Fruit fly (Drosophila melanogaster) whole organism, embryonic: ENCODE measurements around the gene Hmbs.

Source experiments
- Aef1 ChIP-seq: fragments of 200-800 bp; sonication (Bioruptor generic); IDR thresholded peaks from 3 replicates; pipeline ENCODE4 v1.3.6; 2022; ENCODE audit warnings: missing biosample characterization, missing genetic modification characterization
- CG10431 ChIP-seq: fragments of 200-800 bp; sonication (Bioruptor generic); optimal IDR thresholded peaks from 3 replicates; lab custom pipeline; 2018; ENCODE audit warnings: missing biosample characterization, mild to moderate bottlenecking, missing genetic modification characterization
- CG10979 ChIP-seq: fragments of 200-800 bp; sonication (Bioruptor generic); optimal IDR thresholded peaks from 2 replicates; lab custom pipeline; 2018; ENCODE audit warnings: missing biosample characterization, mild to moderate bottlenecking, missing genetic modification characterization, moderate library complexity
- CG12744 ChIP-seq: fragments of 200-800 bp; sonication (Bioruptor generic); optimal IDR thresholded peaks from 2 replicates; lab custom pipeline; 2016; ENCODE audit warnings: missing biosample characterization, missing genetic modification characterization
- CG1529 ChIP-seq: fragments of 200-800 bp; sonication (Bioruptor generic); optimal IDR thresholded peaks from 3 replicates; lab custom pipeline; 2018; ENCODE audit warnings: missing biosample characterization, missing genetic modification characterization
- CG1603 ChIP-seq: fragments of 200-800 bp; sonication (Bioruptor generic); optimal IDR thresholded peaks from 2 replicates; lab custom pipeline; 2019; ENCODE audit warnings: missing biosample characterization, mild to moderate bottlenecking, missing genetic modification characterization, moderate library complexity
- CG16779 ChIP-seq: fragments of 200-800 bp; sonication (Bioruptor generic); IDR thresholded peaks from 2 replicates; pipeline ENCODE4 v1.3.6; 2022; ENCODE audit warnings: missing biosample characterization, missing genetic modification characterization
- CG16863 ChIP-seq: fragments of 200-800 bp; sonication (Bioruptor generic); optimal IDR thresholded peaks from 3 replicates; lab custom pipeline; 2016; ENCODE audit warnings: missing biosample characterization, missing genetic modification characterization
- CG17912 ChIP-seq: fragments of 200-800 bp; sonication (Bioruptor generic); optimal IDR thresholded peaks from 2 replicates; lab custom pipeline; 2018; ENCODE audit warnings: missing biosample characterization, mild to moderate bottlenecking, missing genetic modification characterization
- CG18011 ChIP-seq: fragments of 200-800 bp; sonication (Bioruptor generic); optimal IDR thresholded peaks from 2 replicates; lab custom pipeline; 2017; ENCODE audit warnings: missing biosample characterization, missing genetic modification characterization, mild to moderate bottlenecking, moderate library complexity, missing genotype
- CG34224 ChIP-seq: fragments of 200-800 bp; sonication (Bioruptor generic); IDR thresholded peaks from 3 replicates; pipeline ENCODE4 v1.3.6; 2022; ENCODE audit warnings: missing biosample characterization, missing genetic modification characterization; ENCODE audit not compliant: partially characterized antibody
- CG4424 ChIP-seq: fragments of 200-800 bp; sonication (Bioruptor generic); optimal IDR thresholded peaks from 3 replicates; lab custom pipeline; 2016; ENCODE audit warnings: missing biosample characterization, missing genetic modification characterization
- CG5953 ChIP-seq: fragments of 200-800 bp; sonication (Bioruptor generic); IDR thresholded peaks from 2 replicates; pipeline ENCODE4 v1.3.6; 2022; ENCODE audit warnings: missing biosample characterization, missing genetic modification characterization
- CG7963 ChIP-seq: fragments of 200-800 bp; sonication (Bioruptor generic); IDR thresholded peaks from 3 replicates; pipeline ENCODE4 v1.3.6; 2022; ENCODE audit warnings: missing biosample characterization, missing genetic modification characterization; ENCODE audit not compliant: partially characterized antibody
- CG8089 ChIP-seq: fragments of 200-800 bp; sonication (Bioruptor generic); optimal IDR thresholded peaks from 3 replicates; lab custom pipeline; 2016; ENCODE audit warnings: missing biosample characterization, missing genetic modification characterization
- CG8388 ChIP-seq: fragments of 200-800 bp; sonication (Bioruptor generic); optimal IDR thresholded peaks from 2 replicates; lab custom pipeline; 2019; ENCODE audit warnings: missing biosample characterization, mild to moderate bottlenecking, missing genetic modification characterization, moderate library complexity
- CG9609 ChIP-seq: fragments of 200-800 bp; sonication (Bioruptor generic); optimal IDR thresholded peaks from 3 replicates; lab custom pipeline; 2016; ENCODE audit warnings: missing biosample characterization, missing genetic modification characterization
- D19B ChIP-seq: fragments of 200-800 bp; sonication (Bioruptor generic); optimal IDR thresholded peaks from 2 replicates; lab custom pipeline; 2017; ENCODE audit warnings: missing biosample characterization, mild to moderate bottlenecking, missing genetic modification characterization
- Dad ChIP-seq: fragments of 200-800 bp; sonication (Bioruptor generic); optimal IDR thresholded peaks from 3 replicates; lab custom pipeline; 2016; ENCODE audit warnings: missing biosample characterization, missing genetic modification characterization
- Dfd ChIP-seq, 2 experiments: fragments of >200 bp; optimal IDR thresholded peaks; 2 replicates each; lab custom pipeline; 2017; ENCODE audit warnings: missing biosample characterization in 2 of 2, missing genetic modification characterization in 2 of 2
- E2f2 ChIP-seq: fragments of 200-800 bp; sonication (Bioruptor generic); IDR thresholded peaks from 2 replicates; pipeline ENCODE4 v1.3.6; 2022; ENCODE audit warnings: missing biosample characterization, missing genetic modification characterization
- Ets65A ChIP-seq: fragments of 200-800 bp; sonication (Bioruptor generic); peaks from one replicate; lab custom pipeline; 2016; ENCODE audit warnings: missing biosample characterization, missing genetic modification characterization
- Fer1 ChIP-seq: fragments of 200-800 bp; sonication (Bioruptor generic); optimal IDR thresholded peaks from 2 replicates; lab custom pipeline; 2017; ENCODE audit warnings: missing biosample characterization, mild to moderate bottlenecking, missing genetic modification characterization
- HLH4C ChIP-seq: fragments of 200-800 bp; sonication (Bioruptor generic); IDR thresholded peaks from 3 replicates; pipeline ENCODE4 v1.3.6; 2022; ENCODE audit warnings: missing biosample characterization, missing genetic modification characterization; ENCODE audit not compliant: partially characterized antibody
- Hmx ChIP-seq: fragments of 200-800 bp; sonication (Bioruptor generic); optimal IDR thresholded peaks from 2 replicates; lab custom pipeline; 2016; ENCODE audit warnings: missing biosample characterization, missing genetic modification characterization
- MESR4 ChIP-seq: fragments of 200-800 bp; sonication (Bioruptor generic); optimal IDR thresholded peaks from 2 replicates; lab custom pipeline; 2018; ENCODE audit warnings: missing biosample characterization, mild to moderate bottlenecking, missing genetic modification characterization, moderate library complexity
- Meics ChIP-seq: fragments of 200-800 bp; sonication (Bioruptor generic); optimal IDR thresholded peaks from 2 replicates; lab custom pipeline; 2017; ENCODE audit warnings: missing biosample characterization, mild to moderate bottlenecking, missing genetic modification characterization
- NC2β ChIP-seq: fragments of 200-800 bp; sonication (Bioruptor generic); optimal IDR thresholded peaks from 2 replicates; lab custom pipeline; 2016; ENCODE audit warnings: missing biosample characterization, missing genetic modification characterization
- Optix ChIP-seq: fragments of 200-800 bp; sonication (Bioruptor generic); IDR thresholded peaks from 3 replicates; pipeline ENCODE4 v1.3.6; 2022; ENCODE audit warnings: missing biosample characterization, missing genetic modification characterization
- Sry-β ChIP-seq: fragments of 200-800 bp; sonication (Bioruptor generic); optimal IDR thresholded peaks from 2 replicates; lab custom pipeline; 2018; ENCODE audit warnings: missing biosample characterization, mild to moderate bottlenecking, missing genetic modification characterization, moderate library complexity
- Xbp1 ChIP-seq: fragments of 200-800 bp; sonication (Bioruptor generic); optimal IDR thresholded peaks from 3 replicates; lab custom pipeline; 2016; ENCODE audit warnings: missing biosample characterization, mild to moderate bottlenecking, missing genetic modification characterization
- YL-1 ChIP-seq: fragments of 200-800 bp; sonication (Bioruptor generic); optimal IDR thresholded peaks from 3 replicates; lab custom pipeline; 2017; ENCODE audit warnings: missing biosample characterization, mild to moderate bottlenecking, missing genetic modification characterization
- cad ChIP-seq: fragments of >200 bp; optimal IDR thresholded peaks from 2 replicates; lab custom pipeline; 2017; ENCODE audit warnings: missing biosample characterization, missing genetic modification characterization
- cas ChIP-seq: fragments of 200-800 bp; sonication (Bioruptor generic); IDR thresholded peaks from 2 replicates; pipeline ENCODE4 v1.3.6; 2022; ENCODE audit warnings: missing biosample characterization, missing genetic modification characterization
- dimm ChIP-seq: fragments of 200-800 bp; sonication (Bioruptor generic); IDR thresholded peaks from 2 replicates; pipeline ENCODE4 v1.3.6; 2022; ENCODE audit warnings: missing biosample characterization, missing genetic modification characterization
- dmrt11E ChIP-seq: fragments of 200-800 bp; sonication (Bioruptor generic); optimal IDR thresholded peaks from 3 replicates; lab custom pipeline; 2018; ENCODE audit warnings: missing biosample characterization, mild to moderate bottlenecking, missing genetic modification characterization, moderate library complexity
- en ChIP-seq: fragments of 200-800 bp; sonication (Bioruptor generic); optimal IDR thresholded peaks from 2 replicates; lab custom pipeline; 2016; ENCODE audit warnings: missing biosample characterization, missing genetic modification characterization
- ham ChIP-seq: fragments of 200-800 bp; sonication (Bioruptor generic); IDR thresholded peaks from 2 replicates; pipeline ENCODE4 v1.3.6; 2022; ENCODE audit warnings: missing biosample characterization, missing genetic modification characterization
- ind ChIP-seq: fragments of 200-800 bp; sonication (Bioruptor generic); optimal IDR thresholded peaks from 3 replicates; lab custom pipeline; 2016; ENCODE audit warnings: missing biosample characterization, missing genetic modification characterization
- luna ChIP-seq: fragments of 200-800 bp; sonication (Bioruptor generic); optimal IDR thresholded peaks from 2 replicates; lab custom pipeline; 2016; ENCODE audit warnings: missing biosample characterization, missing genetic modification characterization
- oc ChIP-seq: fragments of 200-800 bp; sonication (Bioruptor generic); optimal IDR thresholded peaks from 2 replicates; lab custom pipeline; 2018; ENCODE audit warnings: missing biosample characterization, mild to moderate bottlenecking, missing genetic modification characterization, moderate library complexity
- prd ChIP-seq, 3 experiments: fragments of >200 bp in 2 of 3; fragments of 200-800 bp in 1 of 3; sonication (Bioruptor generic) in 1 of 3; optimal IDR thresholded peaks in 2 of 3; IDR thresholded peaks in 1 of 3; 2 replicates in 2 of 3; 3 replicates in 1 of 3; pipeline versions ENCODE4 v1.3.6 to Lab custom; 2017 to 2022; ENCODE audit warnings: missing biosample characterization in 1 of 3, missing genetic modification characterization in 1 of 3
- ranshi ChIP-seq: fragments of 200-800 bp; sonication (Bioruptor generic); IDR thresholded peaks from 2 replicates; pipeline ENCODE4 v1.3.6; 2022; ENCODE audit warnings: missing biosample characterization, missing genetic modification characterization
- salm ChIP-seq: fragments of 200-800 bp; sonication (Bioruptor generic); optimal IDR thresholded peaks from 2 replicates; lab custom pipeline; 2018; ENCODE audit warnings: missing biosample characterization, mild to moderate bottlenecking, missing genetic modification characterization
- scrt ChIP-seq: fragments of 200-800 bp; sonication (Bioruptor generic); optimal IDR thresholded peaks from 2 replicates; lab custom pipeline; 2018; ENCODE audit warnings: missing biosample characterization, mild to moderate bottlenecking, missing genetic modification characterization, moderate library complexity
- sens ChIP-seq: fragments of 200-800 bp; sonication (Bioruptor generic); peaks from one replicate; lab custom pipeline; 2016; ENCODE audit warnings: missing biosample characterization, missing genetic modification characterization
- sqz ChIP-seq: fragments of 200-800 bp; sonication (Bioruptor generic); optimal IDR thresholded peaks from 3 replicates; lab custom pipeline; 2018; ENCODE audit warnings: missing biosample characterization, mild to moderate bottlenecking, missing genetic modification characterization
- ssp ChIP-seq: fragments of 200-800 bp; sonication (Bioruptor generic); IDR thresholded peaks from 2 replicates; pipeline ENCODE4 v1.3.6; 2022; ENCODE audit warnings: missing biosample characterization, missing genetic modification characterization
- tio ChIP-seq: fragments of 200-800 bp; sonication (Bioruptor generic); optimal IDR thresholded peaks from 2 replicates; lab custom pipeline; 2017; ENCODE audit warnings: missing biosample characterization, missing genetic modification characterization, inconsistent platforms
- vnd ChIP-seq: fragments of 200-800 bp; sonication (Bioruptor generic); IDR thresholded peaks from 3 replicates; pipeline ENCODE4 v1.3.6; 2022; ENCODE audit warnings: missing biosample characterization, missing genetic modification characterization; ENCODE audit not compliant: partially characterized antibody
- wdn ChIP-seq: fragments of 200-800 bp; sonication (Bioruptor generic); IDR thresholded peaks from 2 replicates; pipeline ENCODE4 v1.3.6; 2022; ENCODE audit warnings: missing biosample characterization, missing genetic modification characterization
- zfh1 ChIP-seq: fragments of 200-800 bp; sonication (Bioruptor generic); IDR thresholded peaks from 3 replicates; pipeline ENCODE4 v1.3.6; 2022; ENCODE audit warnings: missing biosample characterization, missing genetic modification characterization

The Hmbs gene

DNA sequence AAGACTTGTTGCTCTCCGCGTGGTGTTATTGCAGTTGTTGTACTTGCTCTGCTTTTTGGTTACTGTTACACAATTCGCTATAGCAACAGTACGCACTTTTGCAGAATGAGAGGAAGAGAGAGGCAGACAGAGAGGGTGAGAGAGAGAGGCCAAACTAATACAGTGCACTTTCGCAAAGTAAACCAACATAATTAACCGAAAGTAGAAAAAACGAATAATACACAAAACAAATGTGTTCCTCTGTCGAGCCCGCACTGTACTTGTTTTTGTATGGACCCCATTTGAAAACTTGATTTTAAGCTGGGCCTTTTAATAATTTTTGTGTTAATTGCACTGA is 707 bp downstream of the Hmbs start (continued):
- no peak for TF ChIP-seq cas (GFP tag; lab: Robert Waterston, UW)
- TF ChIP-seq prd (optimal IDR thresholded peaks at IDR 0.05; lab: Kevin White, UChicago), result no peak
- TF ChIP-seq prd (GFP tag; IDR thresholded peaks at IDR 0.05; lab: Robert Waterston, UW), result peak; percentile 69
- TF ChIP-seq MESR4 (GFP tag; lab: Kevin White, UChicago), result no peak
- no peak for TF ChIP-seq CG16779 (GFP tag; lab: Robert Waterston, UW)
- TF ChIP-seq CG1603 (tag; lab: Kevin White, UChicago), result peak; percentile 36
- TF ChIP-seq zfh1 (GFP tag; lab: Robert Waterston, UW), result peak; percentile 70; the same call in 2 of the 3 replicates
- TF ChIP-seq CG5953 (GFP tag; lab: Robert Waterston, UW), result no peak
- TF ChIP-seq dmrt11E (tag; lab: Kevin White, UChicago), result no peak
- no peak for TF ChIP-seq sqz (GFP tag; lab: Kevin White, UChicago)
- TF ChIP-seq D19B (GFP tag; lab: Kevin White, UChicago), result no peak
- TF ChIP-seq Dad, result no peak
- no peak for TF ChIP-seq CG10979 (tag; lab: Kevin White, UChicago)
- TF ChIP-seq CG8388, result no peak
- peak; percentile 66 for TF ChIP-seq Fer1
- TF ChIP-seq CG7963 (GFP tag; lab: Robert Waterston, UW), result no peak
- no peak for TF ChIP-seq salm
- no peak for TF ChIP-seq Sry-β
- no peak for TF ChIP-seq CG17912 (GFP tag; lab: Kevin White, UChicago)
- TF ChIP-seq NC2β (GFP tag; lab: Kevin White, UChicago), result no peak
- TF ChIP-seq Optix (GFP tag; lab: Robert Waterston, UW), result no peak
- TF ChIP-seq vnd (GFP tag; lab: Robert Waterston, UW), result no peak
- TF ChIP-seq Hmx, result no peak
- peak; percentile 93 for TF ChIP-seq scrt
- TF ChIP-seq en, result no peak
- peak; percentile 37; the same call in 1 of the 2 replicates for TF ChIP-seq E2f2 (GFP tag; lab: Robert Waterston, UW)
- peak; percentile 36 for TF ChIP-seq CG18011
- no peak for TF ChIP-seq CG4424 (GFP tag; lab: Kevin White, UChicago)
- peak; percentile 62 for TF ChIP-seq ind (GFP tag; lab: Kevin White, UChicago)
- no peak for TF ChIP-seq CG16863 (GFP tag; lab: Kevin White, UChicago)
- no peak for TF ChIP-seq HLH4C
- no peak for TF ChIP-seq ssp
- no peak for TF ChIP-seq cad
- no peak for TF ChIP-seq Dfd (GFP tag; optimal IDR thresholded peaks at IDR 0.05; lab: Kevin White, UChicago)
- TF ChIP-seq dimm, result peak; percentile 29; the same call in 1 of the 2 replicates
- TF ChIP-seq ham (GFP tag; lab: Robert Waterston, UW), result no peak
- peak; percentile 77 for TF ChIP-seq Ets65A
- TF ChIP-seq wdn (GFP tag; lab: Robert Waterston, UW), result 0 out of 2 replicates have a peak, but pooled peaks have one; percentile 9
- no peak for TF ChIP-seq oc (tag; lab: Kevin White, UChicago)
- TF ChIP-seq luna, result no peak
- TF ChIP-seq Xbp1 (GFP tag; lab: Kevin White, UChicago), result peak; percentile 43
- TF ChIP-seq sens (GFP tag; lab: Kevin White, UChicago), result peak; percentile 10
- no peak for TF ChIP-seq CG12744 (GFP tag; lab: Kevin White, UChicago)
- TF ChIP-seq Meics (GFP tag; lab: Kevin White, UChicago), result peak; percentile 40
- no peak for TF ChIP-seq CG34224 (GFP tag; lab: Robert Waterston, UW)
- no peak for TF ChIP-seq CG10431 (GFP tag; lab: Kevin White, UChicago)
- peak; percentile 54; the same call in 1 of the 2 replicates for TF ChIP-seq ranshi
- TF ChIP-seq CG1529 (GFP tag; lab: Kevin White, UChicago), result no peak
- no peak for TF ChIP-seq YL-1 (GFP tag; lab: Kevin White, UChicago)
- no peak for TF ChIP-seq CG8089 (GFP tag; lab: Kevin White, UChicago)
- TF ChIP-seq Aef1 (GFP tag; lab: Robert Waterston, UW), result peak; percentile 60
- no peak for TF ChIP-seq tio (GFP tag; lab: Kevin White, UChicago)
- TF ChIP-seq CG9609, result no peak
